Fruit fly (Drosophila melanogaster) whole organism, embryonic: ENCODE data around the gene CG4593.

Experiments
- Antp ChIP-seq: fragments of 200-800 bp; sonication (Bioruptor generic); optimal IDR thresholded peaks from 3 replicates; lab custom pipeline; 2016; ENCODE audit warnings: missing biosample characterization, missing genetic modification characterization
- Asciz ChIP-seq: fragments of 200-800 bp; sonication (Bioruptor generic); optimal IDR thresholded peaks from 2 replicates; lab custom pipeline; 2017; ENCODE audit warnings: missing biosample characterization, mild to moderate bottlenecking, missing genetic modification characterization, missing genetic modification reagents
- Bgb ChIP-seq: fragments of 200-800 bp; sonication (Bioruptor generic); IDR thresholded peaks from 2 replicates; pipeline ENCODE4 v1.3.6; 2022; ENCODE audit warnings: missing biosample characterization, missing genetic modification characterization; ENCODE audit not compliant: partially characterized antibody
- BtbVII ChIP-seq: fragments of 200-800 bp; sonication (Bioruptor generic); optimal IDR thresholded peaks from 3 replicates; lab custom pipeline; 2017; ENCODE audit warnings: missing biosample characterization, mild to moderate bottlenecking, missing genetic modification characterization
- CG1024 ChIP-seq: fragments of 200-800 bp; sonication (Bioruptor generic); IDR thresholded peaks from 2 replicates; pipeline ENCODE4 v1.3.6; 2022; ENCODE audit warnings: missing biosample characterization, missing genetic modification characterization
- CG10565 ChIP-seq: fragments of 200-800 bp; sonication (Bioruptor generic); optimal IDR thresholded peaks from 3 replicates; lab custom pipeline; 2016; ENCODE audit warnings: missing biosample characterization, mild to moderate bottlenecking, missing genetic modification characterization
- CG12219 ChIP-seq: fragments of 200-800 bp; sonication (Bioruptor generic); optimal IDR thresholded peaks from 3 replicates; lab custom pipeline; 2018; ENCODE audit warnings: missing biosample characterization, mild to moderate bottlenecking, missing genetic modification characterization
- CG13894 ChIP-seq: fragments of 200-800 bp; sonication (Bioruptor generic); optimal IDR thresholded peaks from 3 replicates; lab custom pipeline; 2018; ENCODE audit warnings: missing biosample characterization, mild to moderate bottlenecking, missing genetic modification characterization, moderate library complexity
- CG14441 ChIP-seq: fragments of 200-800 bp; sonication (Bioruptor generic); IDR thresholded peaks from 2 replicates; pipeline ENCODE4 v1.3.6; 2022; ENCODE audit warnings: missing biosample characterization, missing genetic modification characterization
- CG1647 ChIP-seq: fragments of 200-800 bp; sonication (Bioruptor generic); optimal IDR thresholded peaks from 3 replicates; lab custom pipeline; 2016; ENCODE audit warnings: missing biosample characterization, missing genetic modification characterization
- CG16813 ChIP-seq: fragments of 200-800 bp; sonication (Bioruptor generic); IDR thresholded peaks from 3 replicates; pipeline ENCODE4 v1.3.6; 2022; ENCODE audit warnings: missing biosample characterization, missing genetic modification characterization; ENCODE audit not compliant: partially characterized antibody
- CG17385 ChIP-seq: fragments of 200-800 bp; sonication (Bioruptor generic); optimal IDR thresholded peaks from 3 replicates; lab custom pipeline; 2018; ENCODE audit warnings: missing biosample characterization, mild to moderate bottlenecking, missing genetic modification characterization
- CG17912 ChIP-seq: fragments of 200-800 bp; sonication (Bioruptor generic); optimal IDR thresholded peaks from 2 replicates; lab custom pipeline; 2018; ENCODE audit warnings: missing biosample characterization, mild to moderate bottlenecking, missing genetic modification characterization
- CG1832 ChIP-seq: fragments of 200-800 bp; sonication (Bioruptor generic); optimal IDR thresholded peaks from 2 replicates; lab custom pipeline; 2017; ENCODE audit warnings: missing biosample characterization, mild to moderate bottlenecking, missing genetic modification characterization, inconsistent platforms
- CG30403 ChIP-seq: fragments of 200-800 bp; sonication (Bioruptor generic); optimal IDR thresholded peaks from 3 replicates; lab custom pipeline; 2016; ENCODE audit warnings: missing biosample characterization, missing genetic modification characterization
- CG34376 ChIP-seq: fragments of 200-800 bp; sonication (Bioruptor generic); optimal IDR thresholded peaks from 2 replicates; lab custom pipeline; 2018; ENCODE audit warnings: missing biosample characterization, mild to moderate bottlenecking, missing genetic modification characterization
- CG34422 ChIP-seq: fragments of 200-800 bp; sonication (Bioruptor generic); IDR thresholded peaks from 3 replicates; pipeline ENCODE4 v1.3.6; 2022; ENCODE audit warnings: missing biosample characterization, missing genetic modification characterization
- CG9797 ChIP-seq: fragments of 200-800 bp; sonication (Bioruptor generic); optimal IDR thresholded peaks from 3 replicates; lab custom pipeline; 2018; ENCODE audit warnings: missing biosample characterization, mild to moderate bottlenecking, missing genetic modification characterization
- Dip2 ChIP-seq: fragments of 200-800 bp; sonication (Bioruptor generic); IDR thresholded peaks from 2 replicates; pipeline ENCODE4 v1.3.6; 2022; ENCODE audit warnings: missing biosample characterization, missing genetic modification characterization
- GATAe ChIP-seq: fragments of 200-800 bp; sonication (Bioruptor generic); conservative IDR thresholded peaks from 2 replicates; pipeline ENCODE4 v1.3.6; 2022; ENCODE audit warnings: missing biosample characterization, missing genetic modification characterization
- Gsc ChIP-seq: fragments of 200-800 bp; sonication (Bioruptor generic); IDR thresholded peaks from 2 replicates; pipeline ENCODE4 v1.3.6; 2022; ENCODE audit warnings: missing biosample characterization, missing genetic modification characterization
- H2.0 ChIP-seq: fragments of 200-800 bp; sonication (Bioruptor generic); IDR thresholded peaks from 2 replicates; pipeline ENCODE4 v1.3.6; 2022; ENCODE audit warnings: missing biosample characterization, missing genetic modification characterization
- HLH3B ChIP-seq: fragments of 200-800 bp; sonication (Bioruptor generic); IDR thresholded peaks from 2 replicates; pipeline ENCODE4 v1.3.6; 2022; ENCODE audit warnings: missing biosample characterization, missing genetic modification characterization
- HLH54F ChIP-seq: fragments of 200-800 bp; sonication (Bioruptor generic); optimal IDR thresholded peaks from 3 replicates; lab custom pipeline; 2016; ENCODE audit warnings: missing biosample characterization, missing genetic modification characterization
- Hmr ChIP-seq: fragments of 200-800 bp; sonication (Bioruptor generic); optimal IDR thresholded peaks from 3 replicates; lab custom pipeline; 2017; ENCODE audit warnings: mild to moderate bottlenecking, missing biosample characterization, missing genetic modification reagents, missing genetic modification characterization
- Hr39 ChIP-seq: fragments of >200 bp; optimal IDR thresholded peaks from 2 replicates; lab custom pipeline; 2017
- Rfx ChIP-seq: fragments of 200-800 bp; sonication (Bioruptor generic); IDR thresholded peaks from 2 replicates; pipeline ENCODE4 v1.3.6; 2022; ENCODE audit warnings: missing biosample characterization, missing genetic modification characterization
- Spps ChIP-seq: fragments of 200-800 bp; sonication (Bioruptor generic); optimal IDR thresholded peaks from 2 replicates; lab custom pipeline; 2018; ENCODE audit warnings: missing biosample characterization, mild to moderate bottlenecking, missing genetic modification characterization
- Sry-δ ChIP-seq: fragments of 200-800 bp; sonication (Bioruptor generic); optimal IDR thresholded peaks from 2 replicates; lab custom pipeline; 2016; ENCODE audit warnings: missing biosample characterization, missing genetic modification characterization
- YL-1 ChIP-seq: fragments of 200-800 bp; sonication (Bioruptor generic); optimal IDR thresholded peaks from 3 replicates; lab custom pipeline; 2017; ENCODE audit warnings: missing biosample characterization, mild to moderate bottlenecking, missing genetic modification characterization
- amos ChIP-seq: fragments of 200-800 bp; sonication (Bioruptor generic); IDR thresholded peaks from 2 replicates; pipeline ENCODE4 v1.3.6; 2022; ENCODE audit warnings: missing biosample characterization, missing genetic modification characterization; ENCODE audit not compliant: partially characterized antibody
- ap ChIP-seq: fragments of 200-800 bp; sonication (Bioruptor generic); IDR thresholded peaks from 2 replicates; pipeline ENCODE4 v1.3.6; 2022; ENCODE audit warnings: missing biosample characterization, missing genetic modification characterization
- chm ChIP-seq: fragments of 200-800 bp; sonication (Bioruptor generic); IDR thresholded peaks from 2 replicates; pipeline ENCODE4 v1.3.6; 2022; ENCODE audit warnings: missing biosample characterization, missing genetic modification characterization
- ci ChIP-seq: fragments of 200-800 bp; sonication (Bioruptor generic); IDR thresholded peaks from 3 replicates; pipeline ENCODE4 v1.3.6; 2022; ENCODE audit warnings: missing biosample characterization, missing genetic modification characterization
- cwo ChIP-seq: fragments of 200-800 bp; sonication (Bioruptor generic); optimal IDR thresholded peaks from 3 replicates; lab custom pipeline; 2017; ENCODE audit warnings: missing biosample characterization, missing genetic modification characterization, mild to moderate bottlenecking, moderate library complexity, missing genetic modification reagents
- fd96Cb ChIP-seq: fragments of 200-800 bp; sonication (Bioruptor generic); optimal IDR thresholded peaks from 2 replicates; lab custom pipeline; 2018; ENCODE audit warnings: missing biosample characterization, mild to moderate bottlenecking, missing genetic modification characterization, moderate library complexity
- grn ChIP-seq: fragments of 200-800 bp; sonication (Bioruptor generic); optimal IDR thresholded peaks from 3 replicates; lab custom pipeline; 2017; ENCODE audit warnings: missing biosample characterization, missing genetic modification characterization
- gsb-n ChIP-seq: fragments of 200-800 bp; sonication (Bioruptor generic); optimal IDR thresholded peaks from 3 replicates; lab custom pipeline; 2018; ENCODE audit warnings: missing biosample characterization, mild to moderate bottlenecking, missing genetic modification characterization
- ham ChIP-seq: fragments of 200-800 bp; sonication (Bioruptor generic); IDR thresholded peaks from 2 replicates; pipeline ENCODE4 v1.3.6; 2022; ENCODE audit warnings: missing biosample characterization, missing genetic modification characterization
- inv ChIP-seq: fragments of 200-800 bp; sonication (Bioruptor generic); IDR thresholded peaks from 2 replicates; pipeline ENCODE4 v1.3.6; 2022; ENCODE audit warnings: missing biosample characterization, missing genetic modification characterization; ENCODE audit not compliant: partially characterized antibody
- jing ChIP-seq: fragments of 200-800 bp; sonication (Bioruptor generic); optimal IDR thresholded peaks from 2 replicates; lab custom pipeline; 2018; ENCODE audit warnings: missing biosample characterization, mild to moderate bottlenecking, missing genetic modification characterization
- jumu ChIP-seq: fragments of 200-800 bp; sonication (Bioruptor generic); optimal IDR thresholded peaks from 3 replicates; lab custom pipeline; 2016; ENCODE audit warnings: missing biosample characterization, missing genetic modification characterization
- repo ChIP-seq: fragments of 200-800 bp; sonication (Bioruptor generic); optimal IDR thresholded peaks from 2 replicates; lab custom pipeline; 2016; ENCODE audit warnings: missing biosample characterization, missing genetic modification characterization
- row ChIP-seq: fragments of 200-800 bp; sonication (Bioruptor generic); IDR thresholded peaks from 3 replicates; pipeline ENCODE4 v1.3.6; 2022; ENCODE audit warnings: missing biosample characterization, missing genetic modification characterization
- run ChIP-seq: fragments of 200-800 bp; sonication (Bioruptor generic); optimal IDR thresholded peaks from 3 replicates; lab custom pipeline; 2018; ENCODE audit warnings: missing biosample characterization, mild to moderate bottlenecking, missing genetic modification characterization
- shn ChIP-seq: fragments of 200-800 bp; sonication (Bioruptor generic); optimal IDR thresholded peaks from 3 replicates; lab custom pipeline; 2016; ENCODE audit warnings: missing biosample characterization, missing genetic modification characterization
- slou ChIP-seq: fragments of 200-800 bp; sonication (Bioruptor generic); optimal IDR thresholded peaks from 3 replicates; lab custom pipeline; 2016; ENCODE audit warnings: missing biosample characterization, missing genetic modification characterization
- sqz ChIP-seq: fragments of 200-800 bp; sonication (Bioruptor generic); optimal IDR thresholded peaks from 3 replicates; lab custom pipeline; 2018; ENCODE audit warnings: missing biosample characterization, mild to moderate bottlenecking, missing genetic modification characterization
- tio ChIP-seq: fragments of 200-800 bp; sonication (Bioruptor generic); optimal IDR thresholded peaks from 2 replicates; lab custom pipeline; 2017; ENCODE audit warnings: missing biosample characterization, missing genetic modification characterization, inconsistent platforms
- ttk ChIP-seq: fragments of 200-800 bp; sonication (Bioruptor generic); IDR thresholded peaks from 2 replicates; pipeline ENCODE4 v2.1.2; 2022; ENCODE audit warnings: missing biosample characterization, missing genetic modification characterization
- unpg ChIP-seq: fragments of 200-800 bp; sonication (Bioruptor generic); optimal IDR thresholded peaks from 3 replicates; lab custom pipeline; 2018; ENCODE audit warnings: missing biosample characterization, mild to moderate bottlenecking, missing genetic modification characterization, moderate library complexity
- zf30C ChIP-seq: fragments of 200-800 bp; sonication (Bioruptor generic); optimal IDR thresholded peaks from 3 replicates; lab custom pipeline; 2018; ENCODE audit warnings: missing biosample characterization, mild to moderate bottlenecking, missing genetic modification characterization

The CG4593 gene

dm6 chrX:6982054-6982453, 31.6 kb upstream of the CG4593 start (continued):
- TF ChIP-seq Spps (peak; percentile 37), fd96Cb (tag; lab: Kevin White, UChicago) (peak; percentile 42), ap (GFP tag; lab: Robert Waterston, UW) (peak; percentile 27; the same call in 1 of the 2 replicates), CG17385 (no peak), CG1024 (GFP tag; lab: Robert Waterston, UW) (0 out of 2 replicates have a peak, but pooled peaks have one; percentile 6), Antp (GFP tag; lab: Kevin White, UChicago) (no peak), CG17912 (GFP tag; lab: Kevin White, UChicago) (no peak), unpg (GFP tag; lab: Kevin White, UChicago) (peak; percentile 68), YL-1 (GFP tag; lab: Kevin White, UChicago) (no peak), amos (no peak), cwo (GFP tag; lab: Kevin White, UChicago) (no peak), CG12219 (GFP tag; lab: Kevin White, UChicago) (no peak), shn (no peak), ttk (GFP tag; lab: Robert Waterston, UW) (no peak), Hmr (peak; percentile 4), Asciz (GFP tag; lab: Kevin White, UChicago) (peak; percentile 29), inv (no peak), GATAe (GFP tag; lab: Robert Waterston, UW) (no peak), H2.0 (GFP tag; lab: Robert Waterston, UW) (peak; percentile 25; the same call in 1 of the 2 replicates), CG1832 (no peak), Rfx (GFP tag; lab: Robert Waterston, UW) (0 out of 2 replicates have a peak, but pooled peaks have one; percentile 11), Dip2 (GFP tag; lab: Robert Waterston, UW) (no peak), ci (GFP tag; lab: Robert Waterston, UW) (0 out of 3 replicates have a peak, but pooled peaks have one; percentile 11), CG9797 (GFP tag; lab: Kevin White, UChicago) (no peak), slou (GFP tag; lab: Kevin White, UChicago) (no peak), CG30403 (peak; percentile 29), Bgb (GFP tag; lab: Robert Waterston, UW) (no peak), Hr39 (lab: Kevin White, UChicago) (no peak), repo (no peak), Sry-δ (GFP tag; lab: Kevin White, UChicago) (no peak), HLH3B (GFP tag; lab: Robert Waterston, UW) (no peak), jing (GFP tag; lab: Kevin White, UChicago) (peak; percentile 3), HLH54F (GFP tag; lab: Kevin White, UChicago) (no peak), chm (GFP tag; lab: Robert Waterston, UW) (no peak), CG16813 (no peak), sqz (no peak), CG13894 (tag; lab: Kevin White, UChicago) (no peak), CG14441 (GFP tag; lab: Robert Waterston, UW) (no peak), grn (GFP tag; lab: Kevin White, UChicago) (no peak), zf30C (peak; percentile 77), CG34376 (GFP tag; lab: Kevin White, UChicago) (no peak), jumu (GFP tag; lab: Kevin White, UChicago) (no peak), CG10565 (GFP tag; lab: Kevin White, UChicago) (no peak), row (peak; percentile 52), tio (GFP tag; lab: Kevin White, UChicago) (peak; percentile 12), run (tag; lab: Kevin White, UChicago) (no peak), CG34422 (GFP tag; lab: Robert Waterston, UW) (no peak), gsb-n (tag; lab: Kevin White, UChicago) (peak; percentile 30), Gsc (GFP tag; lab: Robert Waterston, UW) (no peak), ham (GFP tag; lab: Robert Waterston, UW) (no peak), CG1647 (GFP tag; lab: Kevin White, UChicago) (no peak), BtbVII (no peak)
